Worm (Caenorhabditis elegans): ENCODE data around the gene C31B8.12.

DNA sequence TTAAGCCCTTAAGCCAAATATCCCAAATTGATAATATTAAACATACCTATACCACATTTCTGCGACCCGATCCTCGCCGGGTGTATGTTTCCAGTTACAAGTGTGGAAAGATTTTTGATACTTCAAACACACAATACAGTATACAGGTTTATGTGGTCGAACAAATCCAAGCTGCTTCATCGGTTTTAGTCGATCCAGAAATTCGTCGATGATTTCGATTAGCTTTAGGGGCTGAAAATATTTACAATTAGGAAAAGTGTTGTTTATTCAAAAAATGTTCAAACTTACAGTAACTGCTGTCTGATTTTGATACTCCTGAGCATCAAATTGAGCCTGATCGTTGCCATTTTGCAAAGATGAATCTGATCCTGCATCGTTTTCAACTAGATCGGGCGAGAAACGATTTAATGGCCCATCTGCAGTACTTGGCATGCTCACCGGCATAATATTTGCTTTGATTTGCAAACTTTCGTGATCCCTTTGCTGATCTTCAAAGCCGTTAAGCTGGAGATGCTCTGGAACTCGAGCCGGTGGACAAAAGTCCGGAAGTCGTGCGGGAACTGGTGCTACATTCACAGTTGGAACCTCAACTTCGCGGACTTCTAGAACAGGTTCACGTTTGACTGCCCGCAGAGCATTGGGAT, 51.1 kb downstream of the C31B8.12 start:
- TF ChIP-seq hlh-8 (tag; optimal IDR thresholded peaks at IDR 0.05), result no peak
- TF ChIP-seq C38D4.7 (GFP tag; optimal IDR thresholded peaks at IDR 0.05), result no peak
- TF ChIP-seq elt-4 (tag; optimal IDR thresholded peaks at IDR 0.05), result no peak
- TF ChIP-seq ahr-1 (tag; optimal IDR thresholded peaks at IDR 0.05), result no peak

Measured in whole organism, late embryonic.